Fruit fly (Drosophila melanogaster) whole organism, adult: ENCODE measurements around the gene CG32115.

Source experiments
- CG12768 ChIP-seq: fragments of 200-800 bp; sonication (Bioruptor generic); optimal IDR thresholded peaks from 2 replicates; lab custom pipeline; 2017; ENCODE audit warnings: missing biosample characterization, missing genetic modification characterization, mild to moderate bottlenecking, moderate library complexity, missing genetic modification reagents
- CG14711 ChIP-seq: fragments of 200-800 bp; sonication (Bioruptor generic); optimal IDR thresholded peaks from 2 replicates; lab custom pipeline; 2018; ENCODE audit warnings: missing biosample characterization, mild to moderate bottlenecking, missing genetic modification characterization, moderate library complexity
- CG1620 ChIP-seq: fragments of 200-800 bp; sonication (Bioruptor generic); optimal IDR thresholded peaks from 2 replicates; lab custom pipeline; 2016; ENCODE audit warnings: missing biosample characterization, missing genetic modification characterization
- CG33017 ChIP-seq: fragments of 200-800 bp; sonication (Bioruptor generic); optimal IDR thresholded peaks from 2 replicates; lab custom pipeline; 2018; ENCODE audit warnings: missing biosample characterization, mild to moderate bottlenecking, missing genetic modification characterization, moderate library complexity
- CG5204 ChIP-seq: fragments of 200-800 bp; sonication (Bioruptor generic); optimal IDR thresholded peaks from 2 replicates; lab custom pipeline; 2016; ENCODE audit warnings: missing biosample characterization, missing genetic modification characterization
- CG7045 ChIP-seq: fragments of 200-800 bp; sonication (Bioruptor generic); optimal IDR thresholded peaks from 2 replicates; lab custom pipeline; 2017; ENCODE audit warnings: missing biosample characterization, mild to moderate bottlenecking, missing genetic modification characterization
- Mnt ChIP-seq: fragments of 200-800 bp; sonication (Bioruptor generic); optimal IDR thresholded peaks from 2 replicates; lab custom pipeline; 2016; ENCODE audit warnings: missing biosample characterization, mild to moderate bottlenecking, missing genetic modification characterization
- cic ChIP-seq: fragments of 200-800 bp; sonication (Bioruptor generic); optimal IDR thresholded peaks from 2 replicates; lab custom pipeline; 2017; ENCODE audit warnings: missing biosample characterization, mild to moderate bottlenecking, missing genetic modification characterization, moderate library complexity
- cnc ChIP-seq, 2 experiments: fragments of >200 bp; optimal IDR thresholded peaks; 2 replicates each; lab custom pipeline; 2017
- kay ChIP-seq: fragments of 200-800 bp; sonication (Bioruptor generic); peaks from one replicate; lab custom pipeline; 2016; ENCODE audit warnings: missing biosample characterization, missing genetic modification characterization, borderline replicate concordance
- toe ChIP-seq: fragments of 200-800 bp; sonication (Bioruptor generic); optimal IDR thresholded peaks from 2 replicates; lab custom pipeline; 2016; ENCODE audit warnings: missing biosample characterization, missing genetic modification characterization

DNA sequence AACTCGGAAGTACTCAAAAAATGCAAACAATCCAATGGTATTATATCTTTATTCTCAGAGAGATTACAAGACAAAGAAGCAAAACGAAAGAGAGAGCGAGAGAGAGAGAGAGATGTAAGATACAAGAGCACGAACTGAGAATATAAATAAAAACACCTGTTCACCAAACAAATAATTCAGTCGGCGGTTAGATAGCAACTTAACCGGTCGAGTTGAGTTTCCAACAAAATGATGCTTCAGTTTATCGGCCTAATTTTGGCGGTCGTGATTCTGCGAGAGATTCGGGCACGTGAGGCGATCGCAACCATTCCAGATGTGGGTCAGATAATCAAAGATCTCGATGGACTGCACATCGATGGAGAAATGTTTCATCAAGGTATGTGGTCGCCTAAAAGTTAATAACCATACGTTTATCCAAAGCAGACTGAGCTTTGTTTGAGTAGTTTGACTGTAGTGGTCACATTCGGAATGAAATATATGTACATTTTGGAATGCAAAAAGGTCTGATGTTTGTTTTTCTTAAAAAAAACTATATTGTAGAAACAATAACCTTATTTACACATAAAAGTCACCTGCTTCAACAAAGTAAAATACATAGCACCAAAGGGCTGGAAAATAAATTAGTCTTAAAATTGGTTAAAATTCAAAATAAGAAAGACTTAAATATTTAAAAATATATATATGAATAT, 20.8 kb downstream of the CG32115 start, which contains the start of gene CG14118:
- no peak for TF ChIP-seq CG7045 (GFP tag; lab: Kevin White, UChicago)
- no peak for TF ChIP-seq CG14711 (tag; lab: Kevin White, UChicago)
- TF ChIP-seq CG1620 (GFP tag; lab: Kevin White, UChicago): no peak
- no peak for TF ChIP-seq Mnt (GFP tag; lab: Kevin White, UChicago)
- TF ChIP-seq toe (GFP tag; lab: Kevin White, UChicago): no peak
- TF ChIP-seq cnc (optimal IDR thresholded peaks at IDR 0.05; lab: Kevin White, UChicago): no peak
- no peak for TF ChIP-seq kay (GFP tag; lab: Kevin White, UChicago)
- TF ChIP-seq CG5204 (GFP tag; lab: Kevin White, UChicago): no peak
- TF ChIP-seq CG33017: no peak
- no peak for TF ChIP-seq CG12768
- no peak for TF ChIP-seq cic (GFP tag; lab: Kevin White, UChicago)
